Fruit fly (Drosophila melanogaster): ENCODE data around the gene CG15042.
A peak's percentile ranks its signal among the peaks of the same experiment; 100 is the strongest.

CG15042 gene

DNA sequence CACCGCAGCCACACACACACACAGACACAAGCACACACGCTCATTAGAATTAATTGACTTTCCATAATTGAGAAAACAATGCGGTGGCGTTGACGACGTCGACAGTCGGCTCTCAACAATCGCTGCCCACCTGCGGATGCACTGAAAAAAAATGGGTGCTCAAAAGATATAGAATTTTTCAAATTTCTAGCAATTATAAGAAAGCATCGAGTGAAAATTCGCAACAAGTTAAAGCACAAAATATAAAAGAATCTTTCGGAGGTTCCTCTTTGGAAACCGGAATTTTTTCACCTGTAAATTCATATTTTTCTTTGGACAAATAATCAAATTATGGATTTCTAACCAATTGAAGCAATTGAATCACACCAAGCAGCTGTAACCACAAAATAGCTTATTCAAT is 13.8 kb upstream of the CG15042 start (continued):
- TF ChIP-seq CG11902 (GFP tag; optimal IDR thresholded peaks at IDR 0.05) = no peak
- TF ChIP-seq Sox15 (GFP tag; optimal IDR thresholded peaks at IDR 0.05) = no peak
- no peak for TF ChIP-seq CG11762 (GFP tag; optimal IDR thresholded peaks at IDR 0.05; ENCODE audit: insufficient read depth)
- TF ChIP-seq Hr38 (GFP tag; optimal IDR thresholded peaks at IDR 0.05) = no peak
- TF ChIP-seq CG8119 (GFP tag; IDR thresholded peaks at IDR 0.05) = peak; percentile 60; the same call in 2 of the 3 replicates
- peak; percentile 19 for TF ChIP-seq esn (GFP tag; optimal IDR thresholded peaks at IDR 0.05)
- TF ChIP-seq net (GFP tag; optimal IDR thresholded peaks at IDR 0.05) = peak; percentile 43
- TF ChIP-seq CG8319 (GFP tag; optimal IDR thresholded peaks at IDR 0.05) = no peak
- TF ChIP-seq lz (GFP tag; optimal IDR thresholded peaks at IDR 0.05) = peak; percentile 21
- TF ChIP-seq ss (GFP tag; optimal IDR thresholded peaks at IDR 0.05) = no peak
- TF ChIP-seq CG16779 (tag; optimal IDR thresholded peaks at IDR 0.05) = no peak
- peak; percentile 38 for TF ChIP-seq topi (GFP tag; optimal IDR thresholded peaks at IDR 0.05)
- peak; percentile 20 for TF ChIP-seq Smox (GFP tag; optimal IDR thresholded peaks at IDR 0.05)
- peak; percentile 80 for TF ChIP-seq Eip78C (GFP tag)
- TF ChIP-seq CG9139 (GFP tag; optimal IDR thresholded peaks at IDR 0.05) = no peak
- peak; percentile 42 for TF ChIP-seq CG10631 (GFP tag; optimal IDR thresholded peaks at IDR 0.05)
- peak; percentile 30 for TF ChIP-seq dac (GFP tag; optimal IDR thresholded peaks at IDR 0.05)
- no peak for TF ChIP-seq spab (GFP tag; optimal IDR thresholded peaks at IDR 0.05)
- peak; percentile 50 for TF ChIP-seq Lpt (GFP tag; optimal IDR thresholded peaks at IDR 0.05)
- peak; percentile 67 for TF ChIP-seq CG32006 (GFP tag; optimal IDR thresholded peaks at IDR 0.05)
- peak; percentile 47 for TF ChIP-seq pdm3 (GFP tag; optimal IDR thresholded peaks at IDR 0.05)
- peak; percentile 48 for TF ChIP-seq svp (GFP tag)
- TF ChIP-seq Ets96B (tag; optimal IDR thresholded peaks at IDR 0.05) = no peak
- TF ChIP-seq Sox14 (GFP tag; optimal IDR thresholded peaks at IDR 0.05) = peak; percentile 28
- TF ChIP-seq CG1621 (tag; optimal IDR thresholded peaks at IDR 0.05) = no peak
- no peak for TF ChIP-seq Blimp-1 (GFP tag; optimal IDR thresholded peaks at IDR 0.05)
- TF ChIP-seq CG31627 (GFP tag; optimal IDR thresholded peaks at IDR 0.05) = peak; percentile 23
- peak in 1 of 2 experiments; percentile 46 for TF ChIP-seq salr (GFP tag; optimal IDR thresholded peaks at IDR 0.05)
- peak; percentile 69 for TF ChIP-seq CG15336 (GFP tag; IDR thresholded peaks at IDR 0.05)
- TF ChIP-seq CG6854 (GFP tag; optimal IDR thresholded peaks at IDR 0.05) = no peak
- TF ChIP-seq CG8632 (GFP tag; optimal IDR thresholded peaks at IDR 0.05) = peak; percentile 3

DNA sequence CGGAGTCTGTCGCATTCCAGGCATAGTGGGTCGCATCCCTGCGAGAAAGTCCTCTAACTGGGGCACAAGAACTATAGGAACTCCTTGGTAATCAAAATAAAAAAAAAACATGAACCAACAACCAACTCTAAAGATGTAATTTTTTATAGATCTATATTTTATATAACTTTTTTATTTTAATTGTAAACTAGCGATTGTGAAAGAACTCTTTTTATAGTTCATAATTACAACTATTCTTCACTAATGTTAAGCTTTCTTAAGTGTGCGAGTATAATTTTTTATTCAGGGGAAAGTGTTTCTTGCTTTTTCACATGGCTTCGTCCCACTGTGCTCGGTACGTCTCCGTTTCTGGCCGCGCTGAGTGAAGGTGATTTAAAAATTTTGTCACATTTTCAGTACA is 12.2 kb upstream of the CG15042 start:
- TF ChIP-seq Sox15 (GFP tag; optimal IDR thresholded peaks at IDR 0.05) (peak; percentile 44), svp (GFP tag) (peak; percentile 75), vri (GFP tag; optimal IDR thresholded peaks at IDR 0.05) (no peak), ss (GFP tag; optimal IDR thresholded peaks at IDR 0.05) (peak; percentile 29 to 64), CG6792 (GFP tag; optimal IDR thresholded peaks at IDR 0.05) (peak; percentile 57), CG6808 (GFP tag; optimal IDR thresholded peaks at IDR 0.05) (peak; percentile 62), topi (GFP tag; optimal IDR thresholded peaks at IDR 0.05) (peak; percentile 62), Eip93F (GFP tag; optimal IDR thresholded peaks at IDR 0.05) (no peak), dac (GFP tag; optimal IDR thresholded peaks at IDR 0.05) (no peak), Lpt (GFP tag; optimal IDR thresholded peaks at IDR 0.05) (no peak), Hr38 (GFP tag; optimal IDR thresholded peaks at IDR 0.05) (no peak), OdsH (GFP tag; optimal IDR thresholded peaks at IDR 0.05) (peak; percentile 54), CG16779 (tag; optimal IDR thresholded peaks at IDR 0.05) (no peak), net (GFP tag; optimal IDR thresholded peaks at IDR 0.05) (peak; percentile 49), CG11762 (GFP tag; optimal IDR thresholded peaks at IDR 0.05; ENCODE audit: insufficient read depth) (peak; percentile 13), cyc (GFP tag; optimal IDR thresholded peaks at IDR 0.05) (peak; percentile 4), CG32006 (GFP tag; optimal IDR thresholded peaks at IDR 0.05) (peak; percentile 64), spab (GFP tag; optimal IDR thresholded peaks at IDR 0.05) (peak; percentile 57), Ets96B (tag; optimal IDR thresholded peaks at IDR 0.05) (peak; percentile 4), CG6276 (GFP tag; optimal IDR thresholded peaks at IDR 0.05) (peak; percentile 17), Smox (GFP tag; optimal IDR thresholded peaks at IDR 0.05) (peak; percentile 40), CG11294 (GFP tag; IDR thresholded peaks at IDR 0.05) (no peak), Eip75B (GFP tag; optimal IDR thresholded peaks at IDR 0.05) (no peak), CG11902 (GFP tag; optimal IDR thresholded peaks at IDR 0.05) (peak; percentile 29), Hr4 (GFP tag; optimal IDR thresholded peaks at IDR 0.05) (peak; percentile 12), CG31627 (GFP tag; optimal IDR thresholded peaks at IDR 0.05) (peak; percentile 19), fkh (GFP tag; optimal IDR thresholded peaks at IDR 0.05) (no peak), Hr39 (GFP tag; optimal IDR thresholded peaks at IDR 0.05) (peak; percentile 9), Ets21C (GFP tag; optimal IDR thresholded peaks at IDR 0.05) (no peak), CG8119 (GFP tag; IDR thresholded peaks at IDR 0.05) (peak; percentile 62), CG8319 (GFP tag; optimal IDR thresholded peaks at IDR 0.05) (peak; percentile 26), CG34406 (GFP tag; optimal IDR thresholded peaks at IDR 0.05) (peak; percentile 66), Met (GFP tag; optimal IDR thresholded peaks at IDR 0.05) (peak; percentile 51), dsx (GFP tag; optimal IDR thresholded peaks at IDR 0.05; ENCODE audit: poor library complexity, severe bottlenecking) (no peak), Eip78C (GFP tag) (peak; percentile 90), CG4318 (GFP tag; optimal IDR thresholded peaks at IDR 0.05) (peak; percentile 2)
